Fruit fly (Drosophila melanogaster): ENCODE results near the gene CG32756.

DNA sequence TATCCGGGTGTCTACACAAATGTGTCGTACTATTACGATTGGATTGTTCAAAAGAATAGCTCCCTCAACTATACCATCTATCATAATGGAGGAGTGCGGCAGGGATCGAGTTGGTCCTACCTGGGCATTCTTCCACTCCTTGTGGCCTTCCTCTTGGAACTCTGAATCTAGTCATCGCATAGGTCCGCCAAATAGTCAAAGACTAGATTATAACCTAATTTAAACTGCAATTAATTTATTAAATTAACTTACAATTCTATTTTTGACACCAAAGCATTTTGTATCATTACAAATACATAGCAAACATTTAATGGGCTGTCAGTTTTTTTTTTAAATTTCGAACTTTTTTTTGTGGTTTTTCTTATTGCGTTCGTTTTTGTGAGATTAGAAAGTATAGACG, 4.5 kb downstream of the CG32756 start, which contains the start of gene CG32755:
- TF ChIP-seq CG8478 (optimal IDR thresholded peaks at IDR 0.05) (no peak), CTCF (optimal IDR thresholded peaks at IDR 0.05) (no peak)
